Fruit fly (Drosophila melanogaster) whole organism, prepupa: Measurements from ENCODE around the gene GNBP3.
A peak's percentile ranks its signal among the peaks of the same experiment; 100 is the strongest.

Source experiments
- Blimp-1 ChIP-seq: fragments of 200-800 bp; sonication (Bioruptor generic); optimal IDR thresholded peaks from 3 replicates; lab custom pipeline; 2017; ENCODE audit warnings: missing biosample characterization, missing genetic modification characterization, mild to moderate bottlenecking, moderate library complexity, missing genetic modification reagents
- CG10631 ChIP-seq: fragments of 200-800 bp; sonication (Bioruptor generic); optimal IDR thresholded peaks from 2 replicates; lab custom pipeline; 2016; ENCODE audit warnings: missing biosample characterization, missing genetic modification characterization
- CG10669 ChIP-seq: fragments of 200-800 bp; sonication (Bioruptor generic); optimal IDR thresholded peaks from 3 replicates; lab custom pipeline; 2018; ENCODE audit warnings: missing biosample characterization, mild to moderate bottlenecking, missing genetic modification characterization, moderate library complexity
- CG11902 ChIP-seq: fragments of 200-800 bp; sonication (Bioruptor generic); optimal IDR thresholded peaks from 3 replicates; lab custom pipeline; 2016; ENCODE audit warnings: missing biosample characterization, missing genetic modification characterization
- CG15336 ChIP-seq: fragments of 200-800 bp; sonication (Bioruptor generic); IDR thresholded peaks from 2 replicates; pipeline ENCODE4 v1.3.6; 2022; ENCODE audit warnings: missing biosample characterization, missing genetic modification characterization
- CG1621 ChIP-seq: fragments of 200-800 bp; sonication (Bioruptor generic); optimal IDR thresholded peaks from 3 replicates; lab custom pipeline; 2018; ENCODE audit warnings: missing biosample characterization, mild to moderate bottlenecking, missing genetic modification characterization
- CG16779 ChIP-seq: fragments of 200-800 bp; sonication (Bioruptor generic); optimal IDR thresholded peaks from 3 replicates; lab custom pipeline; 2017; ENCODE audit warnings: missing biosample characterization, mild to moderate bottlenecking, missing genetic modification characterization
- CG31627 ChIP-seq: fragments of 200-800 bp; sonication (Bioruptor generic); optimal IDR thresholded peaks from 3 replicates; lab custom pipeline; 2016; ENCODE audit warnings: missing biosample characterization, missing genetic modification characterization
- CG32006 ChIP-seq: fragments of 200-800 bp; sonication (Bioruptor generic); optimal IDR thresholded peaks from 3 replicates; lab custom pipeline; 2017; ENCODE audit warnings: missing biosample characterization, mild to moderate bottlenecking, missing genetic modification characterization
- CG34406 ChIP-seq: fragments of 200-800 bp; sonication (Bioruptor generic); optimal IDR thresholded peaks from 3 replicates; lab custom pipeline; 2016; ENCODE audit warnings: missing biosample characterization, missing genetic modification characterization
- CG3919 ChIP-seq: fragments of 200-800 bp; sonication (Bioruptor generic); optimal IDR thresholded peaks from 3 replicates; lab custom pipeline; 2016; ENCODE audit warnings: missing biosample characterization, missing genetic modification characterization
- CG4318 ChIP-seq: fragments of 200-800 bp; sonication (Bioruptor generic); optimal IDR thresholded peaks from 3 replicates; lab custom pipeline; 2017; ENCODE audit warnings: missing biosample characterization, mild to moderate bottlenecking, missing genetic modification characterization
- CG6163 ChIP-seq: fragments of 200-800 bp; sonication (Bioruptor generic); IDR thresholded peaks from 3 replicates; pipeline ENCODE4 v1.3.6; 2022; ENCODE audit warnings: missing biosample characterization, missing genetic modification characterization
- CG6792 ChIP-seq: fragments of 200-800 bp; sonication (Bioruptor generic); optimal IDR thresholded peaks from 3 replicates; lab custom pipeline; 2016; ENCODE audit warnings: missing biosample characterization, missing genetic modification characterization
- CG6808 ChIP-seq: fragments of 200-800 bp; sonication (Bioruptor generic); optimal IDR thresholded peaks from 3 replicates; lab custom pipeline; 2017; ENCODE audit warnings: missing biosample characterization, missing genetic modification characterization, mild to moderate bottlenecking, moderate library complexity, missing genetic modification reagents
- CG6854 ChIP-seq: fragments of 200-800 bp; sonication (Bioruptor generic); optimal IDR thresholded peaks from 2 replicates; lab custom pipeline; 2017; ENCODE audit warnings: missing biosample characterization, mild to moderate bottlenecking, missing genetic modification characterization
- CG7368 ChIP-seq: fragments of 200-800 bp; sonication (Bioruptor generic); optimal IDR thresholded peaks from 3 replicates; lab custom pipeline; 2016; ENCODE audit warnings: missing biosample characterization, missing genetic modification characterization
- CG8119 ChIP-seq: fragments of 200-800 bp; sonication (Bioruptor generic); IDR thresholded peaks from 3 replicates; pipeline ENCODE4 v1.3.6; 2022; ENCODE audit warnings: missing biosample characterization, missing genetic modification characterization
- CG8319 ChIP-seq: fragments of 200-800 bp; sonication (Bioruptor generic); optimal IDR thresholded peaks from 3 replicates; lab custom pipeline; 2016; ENCODE audit warnings: missing biosample characterization, missing genetic modification characterization
- CG8632 ChIP-seq: fragments of 200-800 bp; sonication (Bioruptor generic); optimal IDR thresholded peaks from 3 replicates; lab custom pipeline; 2016; ENCODE audit warnings: missing biosample characterization, missing genetic modification characterization
- CG9139 ChIP-seq: fragments of 200-800 bp; sonication (Bioruptor generic); optimal IDR thresholded peaks from 3 replicates; lab custom pipeline; 2017; ENCODE audit warnings: missing biosample characterization, mild to moderate bottlenecking, missing genetic modification characterization
- Eip75B ChIP-seq: fragments of 200-800 bp; sonication (Bioruptor generic); optimal IDR thresholded peaks from 3 replicates; lab custom pipeline; 2016; ENCODE audit warnings: missing biosample characterization, missing genetic modification characterization
- Eip78C ChIP-seq: fragments of 200-800 bp; sonication (Bioruptor generic); peaks from one replicate; lab custom pipeline; 2016; ENCODE audit warnings: missing biosample characterization, missing genetic modification characterization
- Eip93F ChIP-seq: fragments of 200-800 bp; sonication (Bioruptor generic); optimal IDR thresholded peaks from 2 replicates; lab custom pipeline; 2016; ENCODE audit warnings: missing biosample characterization, mild to moderate bottlenecking, missing genetic modification characterization
- Ets96B ChIP-seq: fragments of 200-800 bp; optimal IDR thresholded peaks from 2 replicates; lab custom pipeline; 2019; ENCODE audit warnings: missing biosample characterization, mild to moderate bottlenecking, missing genetic modification characterization, moderate library complexity
- Gug ChIP-seq: fragments of 200-800 bp; sonication (Bioruptor generic); IDR thresholded peaks from 2 replicates; pipeline ENCODE4 v1.3.6; 2022; ENCODE audit warnings: missing biosample characterization, missing genetic modification characterization
- Hr38 ChIP-seq: sonication (Bioruptor generic); optimal IDR thresholded peaks from 2 replicates; lab custom pipeline; 2016; ENCODE audit warnings: missing biosample characterization, missing genetic modification characterization
- Hr4 ChIP-seq: fragments of 200-800 bp; sonication (Bioruptor generic); optimal IDR thresholded peaks from 3 replicates; lab custom pipeline; 2016; ENCODE audit warnings: missing biosample characterization, missing genetic modification characterization
- Met ChIP-seq: fragments of 200-800 bp; sonication (Bioruptor generic); optimal IDR thresholded peaks from 3 replicates; lab custom pipeline; 2016; ENCODE audit warnings: missing biosample characterization, missing genetic modification characterization
- OdsH ChIP-seq: fragments of 200-800 bp; sonication (Bioruptor generic); optimal IDR thresholded peaks from 3 replicates; lab custom pipeline; 2016; ENCODE audit warnings: missing biosample characterization, missing genetic modification characterization
- Smox ChIP-seq: fragments of 200-800 bp; sonication (Bioruptor generic); optimal IDR thresholded peaks from 3 replicates; lab custom pipeline; 2016; ENCODE audit warnings: missing biosample characterization, missing genetic modification characterization
- Sox14 ChIP-seq: fragments of 200-800 bp; sonication (Bioruptor generic); optimal IDR thresholded peaks from 3 replicates; lab custom pipeline; 2016; ENCODE audit warnings: missing biosample characterization, missing genetic modification characterization
- Sox15 ChIP-seq: fragments of 200-800 bp; sonication (Bioruptor generic); optimal IDR thresholded peaks from 3 replicates; lab custom pipeline; 2016; ENCODE audit warnings: missing biosample characterization, missing genetic modification characterization
- achi ChIP-seq: fragments of 200-800 bp; sonication (Bioruptor generic); optimal IDR thresholded peaks from 3 replicates; lab custom pipeline; 2016; ENCODE audit warnings: missing biosample characterization, missing genetic modification characterization
- dsx ChIP-seq: fragments of 200-800 bp; optimal IDR thresholded peaks from 3 replicates; lab custom pipeline; 2019; ENCODE audit warnings: missing biosample characterization, mild to moderate bottlenecking, missing genetic modification characterization, moderate library complexity; ENCODE audit not compliant: poor library complexity, severe bottlenecking
- esn ChIP-seq: fragments of 200-800 bp; sonication (Bioruptor generic); optimal IDR thresholded peaks from 2 replicates; lab custom pipeline; 2016; ENCODE audit warnings: missing biosample characterization, mild to moderate bottlenecking, missing genetic modification characterization, moderate library complexity
- fd59A ChIP-seq: fragments of 200-800 bp; sonication (Bioruptor generic); optimal IDR thresholded peaks from 2 replicates; lab custom pipeline; 2017; ENCODE audit warnings: missing biosample characterization, mild to moderate bottlenecking, missing genetic modification characterization, missing genetic modification reagents
- fd85E ChIP-seq: fragments of 200-800 bp; sonication (Bioruptor generic); optimal IDR thresholded peaks from 3 replicates; lab custom pipeline; 2016; ENCODE audit warnings: missing biosample characterization, missing genetic modification characterization
- fkh ChIP-seq: fragments of 200-800 bp; sonication (Bioruptor generic); optimal IDR thresholded peaks from 3 replicates; lab custom pipeline; 2017; ENCODE audit warnings: missing biosample characterization, mild to moderate bottlenecking, missing genetic modification characterization, moderate library complexity
- lz ChIP-seq: fragments of 200-800 bp; sonication (Bioruptor generic); optimal IDR thresholded peaks from 3 replicates; lab custom pipeline; 2016; ENCODE audit warnings: missing biosample characterization, missing genetic modification characterization
- net ChIP-seq: fragments of 200-800 bp; sonication (Bioruptor generic); optimal IDR thresholded peaks from 3 replicates; lab custom pipeline; 2016; ENCODE audit warnings: missing biosample characterization, missing genetic modification characterization
- pdm3 ChIP-seq: fragments of 200-800 bp; sonication (Bioruptor generic); optimal IDR thresholded peaks from 3 replicates; lab custom pipeline; 2016; ENCODE audit warnings: missing biosample characterization, missing genetic modification characterization
- salr ChIP-seq, 2 experiments: fragments of 200-800 bp; sonication (Bioruptor generic); optimal IDR thresholded peaks; 3 replicates each; lab custom pipeline; 2016 to 2018; ENCODE audit warnings: missing biosample characterization in 2 of 2, missing genetic modification characterization in 2 of 2, mild to moderate bottlenecking in 1 of 2
- ss ChIP-seq, 2 experiments: fragments of 200-800 bp; sonication (Bioruptor generic); optimal IDR thresholded peaks; 2 replicates in 1 of 2; 3 replicates in 1 of 2; lab custom pipeline; 2017 to 2018; ENCODE audit warnings: mild to moderate bottlenecking in 2 of 2, missing biosample characterization in 2 of 2, missing genetic modification characterization in 2 of 2, moderate library complexity in 1 of 2
- vri ChIP-seq: fragments of 200-800 bp; sonication (Bioruptor generic); optimal IDR thresholded peaks from 3 replicates; lab custom pipeline; 2016; ENCODE audit warnings: missing biosample characterization, mild to moderate bottlenecking, missing genetic modification characterization

The GNBP3 gene

dm6 chr3L:8920710-8921109 is 34.1 kb upstream of the GNBP3 start (continued):
- peak; percentile 53 for TF ChIP-seq Hr38 (GFP tag; lab: Kevin White, UChicago)
- no peak for TF ChIP-seq Eip93F (GFP tag; lab: Kevin White, UChicago)
- TF ChIP-seq lz (GFP tag; lab: Kevin White, UChicago), result peak; percentile 26
- TF ChIP-seq fd59A, result peak; percentile 31
- TF ChIP-seq CG3919 (GFP tag; lab: Kevin White, UChicago), result peak; percentile 77
- TF ChIP-seq CG31627 (GFP tag; lab: Kevin White, UChicago), result peak; percentile 8
- peak; percentile 35 for TF ChIP-seq esn (GFP tag; lab: Kevin White, UChicago)
- no peak for TF ChIP-seq vri (GFP tag; lab: Kevin White, UChicago)
- TF ChIP-seq Ets96B, result peak; percentile 37
- peak; percentile 63 for TF ChIP-seq Sox14
- TF ChIP-seq CG10669, result peak; percentile 51
- TF ChIP-seq CG32006 (GFP tag; lab: Kevin White, UChicago), result peak; percentile 92
- peak; percentile 77 for TF ChIP-seq net (GFP tag; lab: Kevin White, UChicago)
- TF ChIP-seq CG16779 (tag; lab: Kevin White, UChicago), result peak; percentile 55
- TF ChIP-seq CG7368, result peak; percentile 47
- peak; percentile 36 for TF ChIP-seq CG6792
- TF ChIP-seq Eip75B (GFP tag; lab: Kevin White, UChicago), result peak; percentile 70
- no peak for TF ChIP-seq Smox
- TF ChIP-seq CG6808 (GFP tag; lab: Kevin White, UChicago), result peak; percentile 10
- TF ChIP-seq salr (GFP tag; optimal IDR thresholded peaks at IDR 0.05; lab: Kevin White, UChicago), result peak; percentile 28 to 66
- TF ChIP-seq Sox15 (GFP tag; lab: Kevin White, UChicago), result peak; percentile 37
- peak; percentile 94 for TF ChIP-seq CG8119 (GFP tag; lab: Robert Waterston, UW)
- peak; percentile 16 for TF ChIP-seq dsx (GFP tag; lab: Kevin White, UChicago)
- peak; percentile 72 for TF ChIP-seq pdm3 (GFP tag; lab: Kevin White, UChicago)
- TF ChIP-seq fd85E (GFP tag; lab: Kevin White, UChicago), result no peak
- peak; percentile 76 for TF ChIP-seq achi
- TF ChIP-seq OdsH, result peak; percentile 74
- TF ChIP-seq Hr4 (GFP tag; lab: Kevin White, UChicago), result peak; percentile 95
- TF ChIP-seq CG10631 (GFP tag; lab: Kevin White, UChicago), result peak; percentile 70
- no peak for TF ChIP-seq fkh (GFP tag; lab: Kevin White, UChicago)
- peak; percentile 38 for TF ChIP-seq CG1621 (tag; lab: Kevin White, UChicago)
- TF ChIP-seq CG8319 (GFP tag; lab: Kevin White, UChicago), result no peak
- TF ChIP-seq CG8632 (GFP tag; lab: Kevin White, UChicago), result peak; percentile 44

dm6 chr3L:8924417-8924913 is 30.4 kb upstream of the GNBP3 start:
- TF ChIP-seq CG15336 (peak; percentile 79), Gug (GFP tag; lab: Robert Waterston, UW) (peak; percentile 17; the same call in 1 of the 2 replicates), CG10669 (peak; percentile 6), CG32006 (GFP tag; lab: Kevin White, UChicago) (peak; percentile 57), CG3919 (GFP tag; lab: Kevin White, UChicago) (no peak), Hr38 (GFP tag; lab: Kevin White, UChicago) (no peak), CG8119 (GFP tag; lab: Robert Waterston, UW) (peak; percentile 56), Met (GFP tag; lab: Kevin White, UChicago) (peak; percentile 15), fkh (GFP tag; lab: Kevin White, UChicago) (no peak), CG6854 (no peak), achi (peak; percentile 4), CG34406 (no peak), Hr4 (GFP tag; lab: Kevin White, UChicago) (peak; percentile 21), CG4318 (GFP tag; lab: Kevin White, UChicago) (no peak), Blimp-1 (GFP tag; lab: Kevin White, UChicago) (no peak), CG8632 (GFP tag; lab: Kevin White, UChicago) (no peak), Ets96B (peak; percentile 15), Eip78C (GFP tag; lab: Kevin White, UChicago) (peak; percentile 81), CG6163 (GFP tag; lab: Robert Waterston, UW) (peak; percentile 61; the same call in 1 of the 3 replicates), esn (GFP tag; lab: Kevin White, UChicago) (peak; percentile 36), lz (GFP tag; lab: Kevin White, UChicago) (peak; percentile 13), Sox14 (peak; percentile 1), Sox15 (GFP tag; lab: Kevin White, UChicago) (no peak), CG31627 (GFP tag; lab: Kevin White, UChicago) (peak; percentile 8), CG11902 (no peak), OdsH (peak; percentile 27), Eip93F (GFP tag; lab: Kevin White, UChicago) (no peak), pdm3 (GFP tag; lab: Kevin White, UChicago) (peak; percentile 25), CG9139 (GFP tag; lab: Kevin White, UChicago) (no peak), ss (GFP tag; optimal IDR thresholded peaks at IDR 0.05; lab: Kevin White, UChicago) (no peak), Smox (peak; percentile 28)
- TF ChIP-seq, all 60 proteins: peak for 18
